Fruit fly (Drosophila melanogaster) whole organism, adult: Measurements from ENCODE around the gene CG43074.

ENCODE experiments used
- CG11617 ChIP-seq: fragments of 200-800 bp; sonication (Bioruptor generic); optimal IDR thresholded peaks from 2 replicates; lab custom pipeline; 2017; ENCODE audit warnings: mild to moderate bottlenecking, missing biosample characterization, missing genetic modification reagents, missing genetic modification characterization
- CG12768 ChIP-seq: fragments of 200-800 bp; sonication (Bioruptor generic); optimal IDR thresholded peaks from 2 replicates; lab custom pipeline; 2017; ENCODE audit warnings: missing biosample characterization, missing genetic modification characterization, mild to moderate bottlenecking, moderate library complexity, missing genetic modification reagents
- CG14711 ChIP-seq: fragments of 200-800 bp; sonication (Bioruptor generic); optimal IDR thresholded peaks from 2 replicates; lab custom pipeline; 2018; ENCODE audit warnings: missing biosample characterization, mild to moderate bottlenecking, missing genetic modification characterization, moderate library complexity
- CG1620 ChIP-seq: fragments of 200-800 bp; sonication (Bioruptor generic); optimal IDR thresholded peaks from 2 replicates; lab custom pipeline; 2016; ENCODE audit warnings: missing biosample characterization, missing genetic modification characterization
- CG33017 ChIP-seq: fragments of 200-800 bp; sonication (Bioruptor generic); optimal IDR thresholded peaks from 2 replicates; lab custom pipeline; 2018; ENCODE audit warnings: missing biosample characterization, mild to moderate bottlenecking, missing genetic modification characterization, moderate library complexity
- CG5204 ChIP-seq: fragments of 200-800 bp; sonication (Bioruptor generic); optimal IDR thresholded peaks from 2 replicates; lab custom pipeline; 2016; ENCODE audit warnings: missing biosample characterization, missing genetic modification characterization
- CG7045 ChIP-seq: fragments of 200-800 bp; sonication (Bioruptor generic); optimal IDR thresholded peaks from 2 replicates; lab custom pipeline; 2017; ENCODE audit warnings: missing biosample characterization, mild to moderate bottlenecking, missing genetic modification characterization
- CG7101 ChIP-seq: fragments of 200-800 bp; sonication (Bioruptor generic); optimal IDR thresholded peaks from 2 replicates; lab custom pipeline; 2018; ENCODE audit warnings: missing biosample characterization, mild to moderate bottlenecking, missing genetic modification characterization, moderate library complexity
- Clk ChIP-seq: fragments of 200-800 bp; sonication (Bioruptor generic); optimal IDR thresholded peaks from 2 replicates; lab custom pipeline; 2017; ENCODE audit warnings: missing biosample characterization, missing genetic modification characterization
- Crg-1 ChIP-seq: fragments of 200-800 bp; sonication (Bioruptor generic); optimal IDR thresholded peaks from 2 replicates; lab custom pipeline; 2016; ENCODE audit warnings: missing biosample characterization, missing genetic modification characterization
- Hr96 ChIP-seq: fragments of 200-800 bp; sonication (Bioruptor generic); optimal IDR thresholded peaks from 2 replicates; lab custom pipeline; 2016; ENCODE audit warnings: missing biosample characterization, missing genetic modification characterization
- Mnt ChIP-seq: fragments of 200-800 bp; sonication (Bioruptor generic); optimal IDR thresholded peaks from 2 replicates; lab custom pipeline; 2016; ENCODE audit warnings: missing biosample characterization, mild to moderate bottlenecking, missing genetic modification characterization
- bab1 ChIP-seq: fragments of 200-800 bp; sonication (Bioruptor generic); optimal IDR thresholded peaks from 3 replicates; lab custom pipeline; 2019; ENCODE audit warnings: missing biosample characterization, mild to moderate bottlenecking, missing genetic modification characterization, moderate library complexity
- cic ChIP-seq: fragments of 200-800 bp; sonication (Bioruptor generic); optimal IDR thresholded peaks from 2 replicates; lab custom pipeline; 2017; ENCODE audit warnings: missing biosample characterization, mild to moderate bottlenecking, missing genetic modification characterization, moderate library complexity
- cnc ChIP-seq, 2 experiments: fragments of >200 bp; optimal IDR thresholded peaks; 2 replicates each; lab custom pipeline; 2017
- kay ChIP-seq: fragments of 200-800 bp; sonication (Bioruptor generic); peaks from one replicate; lab custom pipeline; 2016; ENCODE audit warnings: missing biosample characterization, missing genetic modification characterization, borderline replicate concordance
- ovo ChIP-seq: fragments of 200-800 bp; sonication (Bioruptor generic); optimal IDR thresholded peaks from 2 replicates; lab custom pipeline; 2016; ENCODE audit warnings: missing biosample characterization, missing genetic modification characterization
- pad ChIP-seq: fragments of 200-800 bp; sonication (Bioruptor generic); optimal IDR thresholded peaks from 3 replicates; lab custom pipeline; 2017; ENCODE audit warnings: missing biosample characterization, missing genetic modification characterization, mild to moderate bottlenecking, moderate library complexity, missing genetic modification reagents
- tj ChIP-seq: fragments of 200-800 bp; sonication (Bioruptor generic); optimal IDR thresholded peaks from 3 replicates; lab custom pipeline; 2017; ENCODE audit warnings: missing biosample characterization, mild to moderate bottlenecking, missing genetic modification characterization, moderate library complexity
- toe ChIP-seq: fragments of 200-800 bp; sonication (Bioruptor generic); optimal IDR thresholded peaks from 2 replicates; lab custom pipeline; 2016; ENCODE audit warnings: missing biosample characterization, missing genetic modification characterization

CG43074 gene

DNA sequence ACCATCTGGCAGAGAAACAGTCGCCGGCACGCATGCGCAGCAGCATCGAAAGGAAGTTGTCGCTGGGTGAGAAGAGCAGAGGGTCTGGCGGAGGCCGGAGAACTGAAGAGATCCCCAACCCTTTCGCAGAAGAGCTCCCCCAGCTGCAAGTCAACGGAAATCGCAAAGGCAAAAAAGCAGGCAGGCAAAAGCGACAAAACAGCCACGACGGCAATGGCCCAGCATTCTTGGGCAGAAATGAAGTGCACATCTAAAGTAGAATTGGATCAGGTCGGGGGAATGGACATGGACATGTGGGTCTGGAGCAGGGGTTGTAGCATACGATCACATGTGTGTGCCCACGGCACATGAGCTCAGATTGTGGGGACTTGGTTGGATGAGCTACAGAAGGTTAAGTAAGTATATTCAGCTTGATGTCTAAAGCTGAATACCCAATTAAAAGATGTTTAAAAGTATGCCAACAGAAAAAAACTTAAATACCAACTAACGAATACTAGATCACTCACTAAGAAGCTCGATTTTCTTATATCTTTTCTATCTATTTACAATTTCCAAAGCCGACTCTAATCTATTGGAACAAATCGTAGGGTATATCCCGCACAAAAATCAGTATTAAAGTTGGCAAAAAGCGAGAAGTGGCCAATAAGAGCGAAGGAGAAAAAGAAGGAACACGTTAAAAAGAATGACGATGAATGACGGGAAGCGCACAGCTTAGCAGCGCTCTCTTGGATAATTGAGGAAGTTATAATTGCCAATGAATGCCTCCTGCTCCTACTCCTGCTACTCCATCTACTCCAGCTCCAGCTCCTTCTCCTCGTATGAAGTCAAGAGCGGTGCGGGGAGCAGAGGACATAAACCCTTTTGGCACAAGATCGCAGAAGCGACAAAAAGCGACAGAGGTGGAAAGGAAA lies 42.4 kb downstream of the CG43074 start:
- TF ChIP-seq CG12768 (GFP tag; lab: Kevin White, UChicago), result no peak
- no peak for TF ChIP-seq Clk (GFP tag; lab: Kevin White, UChicago)
- no peak for TF ChIP-seq CG7045 (GFP tag; lab: Kevin White, UChicago)
- no peak for TF ChIP-seq Hr96 (GFP tag; lab: Kevin White, UChicago)
- no peak for TF ChIP-seq bab1 (GFP tag; lab: Kevin White, UChicago)
- TF ChIP-seq kay (GFP tag; lab: Kevin White, UChicago), result no peak
- TF ChIP-seq Crg-1, result no peak
- no peak for TF ChIP-seq CG33017 (tag; lab: Kevin White, UChicago)
- no peak for TF ChIP-seq pad (GFP tag; lab: Kevin White, UChicago)
- no peak for TF ChIP-seq toe (GFP tag; lab: Kevin White, UChicago)
- no peak for TF ChIP-seq CG14711
- no peak for TF ChIP-seq tj (GFP tag; lab: Kevin White, UChicago)
- TF ChIP-seq cic (GFP tag; lab: Kevin White, UChicago), result no peak

DNA sequence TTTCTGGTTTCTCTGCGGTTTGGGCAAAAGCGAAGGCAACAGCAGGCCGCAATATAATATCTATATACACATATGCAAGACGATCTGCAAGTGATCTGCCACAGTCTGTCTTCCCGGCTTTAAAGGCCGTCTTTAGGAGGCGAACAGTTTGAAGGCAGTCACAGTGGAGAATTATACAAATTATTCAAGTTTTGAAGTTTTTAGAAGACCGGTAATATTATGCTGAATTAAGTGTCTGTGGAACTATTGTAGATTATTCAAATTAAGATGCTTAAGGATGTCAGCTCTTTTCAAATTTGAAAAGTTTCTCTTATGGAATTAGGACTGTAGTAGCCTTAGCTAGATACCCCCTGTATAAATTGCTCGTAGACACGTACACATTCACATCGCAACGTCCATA lies 44.3 kb downstream of the CG43074 start:
- TF ChIP-seq cnc (optimal IDR thresholded peaks at IDR 0.05; lab: Kevin White, UChicago) (no peak), ovo (no peak), Crg-1 (no peak), CG1620 (GFP tag; lab: Kevin White, UChicago) (no peak), Hr96 (GFP tag; lab: Kevin White, UChicago) (no peak), CG14711 (no peak), CG5204 (no peak), toe (GFP tag; lab: Kevin White, UChicago) (no peak), tj (GFP tag; lab: Kevin White, UChicago) (no peak), CG33017 (tag; lab: Kevin White, UChicago) (no peak), Mnt (GFP tag; lab: Kevin White, UChicago) (no peak), CG7101 (tag; lab: Kevin White, UChicago) (no peak)

DNA sequence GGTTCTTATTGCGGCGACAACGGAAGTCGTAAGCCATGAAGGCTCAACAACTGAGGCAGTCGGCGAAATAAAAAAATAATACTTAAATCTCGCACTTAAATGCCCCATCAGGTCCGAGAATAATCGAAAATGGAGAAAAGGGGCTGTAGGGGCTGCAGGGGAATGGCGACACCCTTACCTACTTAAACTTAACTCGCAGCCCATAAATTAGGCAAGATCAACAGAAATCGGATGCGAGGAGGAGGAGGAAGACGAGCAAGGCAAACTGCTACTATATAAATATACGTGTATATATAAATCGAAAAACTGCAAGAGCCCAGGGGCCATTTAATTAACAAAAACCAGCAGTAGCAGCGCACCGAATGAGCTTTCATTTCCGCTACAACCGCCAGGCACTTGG lies 44.9 kb downstream of the CG43074 start:
- TF ChIP-seq CG1620 (GFP tag; lab: Kevin White, UChicago) (no peak), tj (GFP tag; lab: Kevin White, UChicago) (peak; percentile 50)

- TF ChIP-seq CG11617 (no peak), ovo (no peak), CG7045 (GFP tag; lab: Kevin White, UChicago) (no peak), CG7101 (tag; lab: Kevin White, UChicago) (no peak), CG12768 (GFP tag; lab: Kevin White, UChicago) (no peak)
Observed at dm6 chr3L:3438473-3438872, 46.0 kb downstream of the CG43074 start.

DNA sequence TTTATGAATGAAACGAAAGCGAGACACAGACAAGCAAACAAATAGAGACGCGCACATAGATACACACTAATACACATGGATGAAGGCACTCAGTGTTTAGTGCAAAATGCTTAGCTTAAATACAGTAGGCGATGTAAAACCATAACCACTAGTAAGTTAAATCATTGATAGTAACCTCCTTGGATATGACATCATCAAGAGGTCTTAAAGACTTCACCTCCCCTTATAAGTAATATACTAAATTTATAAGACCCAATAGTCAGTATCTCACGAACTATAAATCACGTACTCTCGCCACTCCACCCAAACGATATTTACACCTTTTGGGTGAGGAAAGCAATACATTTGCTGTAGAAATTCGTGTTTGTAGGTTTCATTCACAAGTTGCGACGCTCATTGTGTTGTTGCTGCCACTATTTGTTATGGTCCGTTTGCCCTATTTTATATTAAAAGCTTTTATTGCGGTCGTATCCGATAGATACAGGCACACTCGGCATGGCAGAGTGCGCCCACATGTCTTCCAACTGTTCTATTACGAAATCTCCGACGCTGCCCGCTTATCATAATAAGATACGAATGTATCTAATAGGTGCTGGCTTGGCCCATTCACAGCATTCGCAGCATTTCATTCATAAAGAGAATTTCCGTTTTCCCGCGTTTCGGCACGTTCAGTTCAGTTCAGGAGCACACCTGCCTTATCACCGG lies 46.6 kb downstream of the CG43074 start:
- TF ChIP-seq cic (GFP tag; lab: Kevin White, UChicago), result peak; percentile 76
- no peak for TF ChIP-seq CG11617
- no peak for TF ChIP-seq Hr96 (GFP tag; lab: Kevin White, UChicago)

- TF ChIP-seq Hr96 (GFP tag; lab: Kevin White, UChicago) (peak; percentile 10), Clk (GFP tag; lab: Kevin White, UChicago) (no peak), CG1620 (GFP tag; lab: Kevin White, UChicago) (no peak), CG7101 (tag; lab: Kevin White, UChicago) (peak; percentile 83), CG14711 (peak; percentile 80), tj (GFP tag; lab: Kevin White, UChicago) (peak; percentile 95), ovo (peak; percentile 34), CG5204 (peak; percentile 0), pad (GFP tag; lab: Kevin White, UChicago) (peak; percentile 28), CG11617 (peak; percentile 77), bab1 (GFP tag; lab: Kevin White, UChicago) (no peak), kay (GFP tag; lab: Kevin White, UChicago) (peak; percentile 42), Crg-1 (no peak), cnc (optimal IDR thresholded peaks at IDR 0.05; lab: Kevin White, UChicago) (no peak), toe (GFP tag; lab: Kevin White, UChicago) (peak; percentile 6), CG12768 (GFP tag; lab: Kevin White, UChicago) (no peak), Mnt (GFP tag; lab: Kevin White, UChicago) (no peak), CG7045 (GFP tag; lab: Kevin White, UChicago) (peak; percentile 48), CG33017 (tag; lab: Kevin White, UChicago) (peak; percentile 79), cic (GFP tag; lab: Kevin White, UChicago) (peak; percentile 95)
Observed at dm6 chr3L:3436838-3437663, 47.4 kb downstream of the CG43074 start.
